Fruit fly (Drosophila melanogaster): ENCODE measurements around the gene CG5715.

- no peak for TF ChIP-seq Snoo (tag; optimal IDR thresholded peaks at IDR 0.05)
- TF ChIP-seq Ets98B (GFP tag; IDR thresholded peaks at IDR 0.05), result no peak
These were observed 8.9 kb upstream of the CG5715 start for dm6 chr3R:24303060-24303459.
